Worm (Caenorhabditis elegans): ENCODE results near the gene atln-1.

The atln-1 gene

ce11 chrIV:2817038-2817437, 28.5 kb downstream of the atln-1 start:
- TF ChIP-seq lsy-2 (tag; optimal IDR thresholded peaks at IDR 0.05) (no peak), lin-13 (tag; optimal IDR thresholded peaks at IDR 0.05) (no peak), unc-62 (GFP tag; optimal IDR thresholded peaks at IDR 0.05) (no peak), unc-39 (tag; optimal IDR thresholded peaks at IDR 0.05) (no peak), lin-32 (GFP tag; optimal IDR thresholded peaks at IDR 0.05) (no peak), nhr-12 (tag; optimal IDR thresholded peaks at IDR 0.05) (no peak), ceh-83 (GFP tag; optimal IDR thresholded peaks at IDR 0.05) (no peak), unc-120 (tag; optimal IDR thresholded peaks at IDR 0.05; ENCODE audit: poor library complexity, severe bottlenecking) (no peak), blmp-1 (tag; optimal IDR thresholded peaks at IDR 0.05) (no peak), mls-2 (tag; optimal IDR thresholded peaks at IDR 0.05) (no peak), nhr-28 (tag; optimal IDR thresholded peaks at IDR 0.05) (no peak), mab-5 (tag; optimal IDR thresholded peaks at IDR 0.05) (no peak), pha-4 (tag; optimal IDR thresholded peaks at IDR 0.05) (no peak), elt-1 (tag; optimal IDR thresholded peaks at IDR 0.05; ENCODE audit: borderline replicate concordance, insufficient read depth) (no peak), bed-3 (GFP tag; optimal IDR thresholded peaks at IDR 0.05) (no peak), cnd-1 (tag; optimal IDR thresholded peaks at IDR 0.05) (no peak)

- no peak for TF ChIP-seq zip-8 (tag; optimal IDR thresholded peaks at IDR 0.05)
- TF ChIP-seq nhr-28 (tag; optimal IDR thresholded peaks at IDR 0.05), result no peak
Measured at ce11 chrIV:2819633-2820032, 31.1 kb downstream of the atln-1 start, which contains the start of gene Y54G2A.13. TSS of gene Y54G2A.13 (minus strand) at chrIV:2819733.

ce11 chrIV:2820408-2820807, 31.9 kb downstream of the atln-1 start, which contains the start of gene Y54G2A.37:
TSS of gene Y54G2A.37 (plus strand) at chrIV:2820708.
- TF ChIP-seq unc-39 (tag; optimal IDR thresholded peaks at IDR 0.05) (no peak), ceh-83 (GFP tag; optimal IDR thresholded peaks at IDR 0.05) (no peak), mls-2 (tag; optimal IDR thresholded peaks at IDR 0.05) (no peak), pha-4 (tag; optimal IDR thresholded peaks at IDR 0.05) (no peak), ceh-43 (GFP tag; optimal IDR thresholded peaks at IDR 0.05) (no peak), mab-5 (tag; optimal IDR thresholded peaks at IDR 0.05) (no peak), unc-120 (tag; optimal IDR thresholded peaks at IDR 0.05; ENCODE audit: poor library complexity, severe bottlenecking) (no peak), flh-1 (GFP tag; optimal IDR thresholded peaks at IDR 0.05) (no peak), nhr-2 (tag; optimal IDR thresholded peaks at IDR 0.05) (no peak), ham-2 (GFP tag; optimal IDR thresholded peaks at IDR 0.05) (no peak), lsy-2 (tag; optimal IDR thresholded peaks at IDR 0.05) (no peak), hlh-1 (tag; optimal IDR thresholded peaks at IDR 0.05) (no peak), ztf-11 (tag; optimal IDR thresholded peaks at IDR 0.05) (no peak), drap-1 (GFP tag; optimal IDR thresholded peaks at IDR 0.05) (no peak), tbx-8 (GFP tag; optimal IDR thresholded peaks at IDR 0.05) (no peak), unc-62 (GFP tag; optimal IDR thresholded peaks at IDR 0.05) (no peak), nhr-28 (tag; optimal IDR thresholded peaks at IDR 0.05) (no peak), lin-32 (GFP tag; optimal IDR thresholded peaks at IDR 0.05) (no peak), bed-3 (GFP tag; optimal IDR thresholded peaks at IDR 0.05) (no peak), ces-1 (GFP tag; optimal IDR thresholded peaks at IDR 0.05) (no peak)

- TF ChIP-seq sptf-1 (tag; optimal IDR thresholded peaks at IDR 0.05), result no peak
- TF ChIP-seq nhr-2 (tag; optimal IDR thresholded peaks at IDR 0.05), result no peak
- TF ChIP-seq unc-39 (tag; optimal IDR thresholded peaks at IDR 0.05), result no peak
- TF ChIP-seq elt-1 (tag; optimal IDR thresholded peaks at IDR 0.05; ENCODE audit: borderline replicate concordance, insufficient read depth), result no peak
- no peak for TF ChIP-seq zip-8 (tag; optimal IDR thresholded peaks at IDR 0.05)
- no peak for TF ChIP-seq ztf-11 (tag; optimal IDR thresholded peaks at IDR 0.05)
- no peak for TF ChIP-seq elt-3 (tag; optimal IDR thresholded peaks at IDR 0.05)
- TF ChIP-seq mep-1 (tag; optimal IDR thresholded peaks at IDR 0.05), result no peak
- TF ChIP-seq nhr-12 (tag; optimal IDR thresholded peaks at IDR 0.05), result no peak
- TF ChIP-seq lin-32 (GFP tag; optimal IDR thresholded peaks at IDR 0.05), result no peak
- no peak for TF ChIP-seq bed-3 (GFP tag; optimal IDR thresholded peaks at IDR 0.05)
- no peak for TF ChIP-seq tbx-8 (GFP tag; optimal IDR thresholded peaks at IDR 0.05)
- TF ChIP-seq nhr-237 (tag; optimal IDR thresholded peaks at IDR 0.05), result no peak
Measured at ce11 chrIV:2823446-2823845, 35.0 kb downstream of the atln-1 start, which contains the start of gene clec-80. TSS of gene clec-80 (plus strand) at chrIV:2823746.

- TF ChIP-seq ceh-83 (GFP tag; optimal IDR thresholded peaks at IDR 0.05), result peak; percentile 3
- no peak for TF ChIP-seq drap-1 (GFP tag; optimal IDR thresholded peaks at IDR 0.05)
- no peak for TF ChIP-seq unc-39 (tag; optimal IDR thresholded peaks at IDR 0.05)
- no peak for TF ChIP-seq lsy-2 (tag; optimal IDR thresholded peaks at IDR 0.05)
- no peak for TF ChIP-seq ceh-43 (GFP tag; optimal IDR thresholded peaks at IDR 0.05)
- no peak for TF ChIP-seq lin-13 (tag; optimal IDR thresholded peaks at IDR 0.05)
Measured at ce11 chrIV:2825460-2826103, 37.1 kb downstream of the atln-1 start.
